Fruit fly (Drosophila melanogaster) whole organism, embryonic: ENCODE results near the gene DPCoAC.

ENCODE experiments used
- Adf1 ChIP-seq: fragments of 200-800 bp; sonication (Bioruptor generic); IDR thresholded peaks from 2 replicates; pipeline ENCODE4 v1.3.6; 2022; ENCODE audit warnings: missing biosample characterization, missing genetic modification characterization
- Bgb ChIP-seq: fragments of 200-800 bp; sonication (Bioruptor generic); IDR thresholded peaks from 2 replicates; pipeline ENCODE4 v1.3.6; 2022; ENCODE audit warnings: missing biosample characterization, missing genetic modification characterization; ENCODE audit not compliant: partially characterized antibody
- CG10209 ChIP-seq: fragments of 200-800 bp; sonication (Bioruptor generic); optimal IDR thresholded peaks from 3 replicates; lab custom pipeline; 2017; ENCODE audit warnings: missing biosample characterization, mild to moderate bottlenecking, missing genetic modification characterization, missing genetic modification reagents
- CG11723 ChIP-seq: fragments of 200-800 bp; sonication (Bioruptor generic); optimal IDR thresholded peaks from 2 replicates; lab custom pipeline; 2017; ENCODE audit warnings: missing biosample characterization, mild to moderate bottlenecking, missing genetic modification characterization
- CG12769 ChIP-seq: fragments of 200-800 bp; sonication (Bioruptor generic); optimal IDR thresholded peaks from 2 replicates; lab custom pipeline; 2019; ENCODE audit warnings: missing biosample characterization, mild to moderate bottlenecking, missing genetic modification characterization, moderate library complexity
- CG13624 ChIP-seq: fragments of 200-800 bp; sonication (Bioruptor generic); optimal IDR thresholded peaks from 2 replicates; lab custom pipeline; 2016; ENCODE audit warnings: missing biosample characterization, missing genetic modification characterization
- CG14050 ChIP-seq: fragments of 200-800 bp; sonication (Bioruptor generic); IDR thresholded peaks from 3 replicates; pipeline ENCODE4 v1.3.6; 2022; ENCODE audit warnings: missing biosample characterization, missing genetic modification characterization
- CG1603 ChIP-seq: fragments of 200-800 bp; sonication (Bioruptor generic); optimal IDR thresholded peaks from 2 replicates; lab custom pipeline; 2019; ENCODE audit warnings: missing biosample characterization, mild to moderate bottlenecking, missing genetic modification characterization, moderate library complexity
- CG17186 ChIP-seq: fragments of 200-800 bp; sonication (Bioruptor generic); optimal IDR thresholded peaks from 3 replicates; lab custom pipeline; 2017; ENCODE audit warnings: missing biosample characterization, missing genetic modification reagents, missing genetic modification characterization
- CG30020 ChIP-seq: fragments of 200-800 bp; optimal IDR thresholded peaks from 2 replicates; lab custom pipeline; 2019; ENCODE audit warnings: missing biosample characterization, mild to moderate bottlenecking, missing genetic modification characterization, moderate library complexity
- CG3163 ChIP-seq: fragments of 200-800 bp; sonication (Bioruptor generic); optimal IDR thresholded peaks from 3 replicates; lab custom pipeline; 2016; ENCODE audit warnings: missing biosample characterization, missing genetic modification characterization
- CG4328 ChIP-seq: fragments of 200-800 bp; sonication (Bioruptor generic); optimal IDR thresholded peaks from 3 replicates; lab custom pipeline; 2017; ENCODE audit warnings: missing biosample characterization, missing genetic modification reagents, missing genetic modification characterization
- CG4360 ChIP-seq: fragments of 200-800 bp; sonication (Bioruptor generic); IDR thresholded peaks from 2 replicates; pipeline ENCODE4 v1.3.6; 2022; ENCODE audit warnings: missing biosample characterization, missing genetic modification characterization
- CG5180 ChIP-seq: fragments of 200-800 bp; sonication (Bioruptor generic); optimal IDR thresholded peaks from 3 replicates; lab custom pipeline; 2017; ENCODE audit warnings: missing biosample characterization, missing genetic modification characterization, mild to moderate bottlenecking, moderate library complexity, missing genetic modification reagents
- CG7372 ChIP-seq: fragments of 200-800 bp; sonication (Bioruptor generic); IDR thresholded peaks from 2 replicates; pipeline ENCODE4 v1.3.6; 2022; ENCODE audit warnings: missing biosample characterization, missing genetic modification characterization
- CG9215 ChIP-seq: fragments of 200-800 bp; sonication (Bioruptor generic); IDR thresholded peaks from 2 replicates; pipeline ENCODE4 v1.3.6; 2022; ENCODE audit warnings: missing biosample characterization, missing genetic modification characterization
- CG9727 ChIP-seq: fragments of 200-800 bp; sonication (Bioruptor generic); optimal IDR thresholded peaks from 3 replicates; lab custom pipeline; 2017; ENCODE audit warnings: missing biosample characterization, mild to moderate bottlenecking, missing genetic modification characterization
- CG9817 ChIP-seq: fragments of 200-800 bp; sonication (Bioruptor generic); optimal IDR thresholded peaks from 2 replicates; lab custom pipeline; 2018; ENCODE audit warnings: missing biosample characterization, mild to moderate bottlenecking, missing genetic modification characterization, moderate library complexity
- D ChIP-seq, 2 experiments: fragments of 200-800 bp in 1 of 2; fragments of >200 bp in 1 of 2; sonication (Bioruptor generic) in 1 of 2; optimal IDR thresholded peaks; 2 replicates in 1 of 2; 3 replicates in 1 of 2; lab custom pipeline; 2017; ENCODE audit warnings: mild to moderate bottlenecking in 1 of 2, missing biosample characterization in 1 of 2, missing genetic modification characterization in 1 of 2, missing genetic modification reagents in 1 of 2
- Dref ChIP-seq: fragments of 200-800 bp; sonication (Bioruptor generic); IDR thresholded peaks from 2 replicates; pipeline ENCODE4 v1.3.6; 2022; ENCODE audit warnings: missing biosample characterization, missing genetic modification characterization
- Ets65A ChIP-seq: fragments of 200-800 bp; sonication (Bioruptor generic); peaks from one replicate; lab custom pipeline; 2016; ENCODE audit warnings: missing biosample characterization, missing genetic modification characterization
- Fer1 ChIP-seq: fragments of 200-800 bp; sonication (Bioruptor generic); optimal IDR thresholded peaks from 2 replicates; lab custom pipeline; 2017; ENCODE audit warnings: missing biosample characterization, mild to moderate bottlenecking, missing genetic modification characterization
- Fer2 ChIP-seq: fragments of 200-800 bp; sonication (Bioruptor generic); optimal IDR thresholded peaks from 2 replicates; lab custom pipeline; 2018; ENCODE audit warnings: missing biosample characterization, mild to moderate bottlenecking, missing genetic modification characterization, moderate library complexity
- Meics ChIP-seq: fragments of 200-800 bp; sonication (Bioruptor generic); optimal IDR thresholded peaks from 2 replicates; lab custom pipeline; 2017; ENCODE audit warnings: missing biosample characterization, mild to moderate bottlenecking, missing genetic modification characterization
- Ravus ChIP-seq: fragments of 200-800 bp; sonication (Bioruptor generic); IDR thresholded peaks from 2 replicates; pipeline ENCODE4 v1.3.6; 2022; ENCODE audit warnings: missing biosample characterization, missing genetic modification characterization
- Side ChIP-seq: fragments of 200-800 bp; sonication (Bioruptor generic); optimal IDR thresholded peaks from 2 replicates; lab custom pipeline; 2016; ENCODE audit warnings: missing biosample characterization, missing genetic modification characterization
- ap ChIP-seq: fragments of 200-800 bp; sonication (Bioruptor generic); IDR thresholded peaks from 2 replicates; pipeline ENCODE4 v1.3.6; 2022; ENCODE audit warnings: missing biosample characterization, missing genetic modification characterization
- bab2 ChIP-seq: fragments of 200-800 bp; sonication (Bioruptor generic); optimal IDR thresholded peaks from 2 replicates; lab custom pipeline; 2016; ENCODE audit warnings: missing biosample characterization, missing genetic modification characterization
- chinmo ChIP-seq: fragments of 200-800 bp; sonication (Bioruptor generic); IDR thresholded peaks from 4 replicates; pipeline ENCODE4 v1.3.6; 2022; ENCODE audit warnings: missing biosample characterization, missing genetic modification characterization; ENCODE audit not compliant: partially characterized antibody
- ci ChIP-seq: fragments of 200-800 bp; sonication (Bioruptor generic); IDR thresholded peaks from 3 replicates; pipeline ENCODE4 v1.3.6; 2022; ENCODE audit warnings: missing biosample characterization, missing genetic modification characterization
- emc ChIP-seq: fragments of 200-800 bp; sonication (Bioruptor generic); optimal IDR thresholded peaks from 2 replicates; lab custom pipeline; 2016; ENCODE audit warnings: missing biosample characterization, missing genetic modification characterization
- eve ChIP-seq, 2 experiments: fragments of >200 bp; optimal IDR thresholded peaks; 2 replicates each; lab custom pipeline; 2017; ENCODE audit warnings: missing biosample characterization in 2 of 2, missing genetic modification characterization in 2 of 2
- ftz-f1 ChIP-seq: fragments of 200-800 bp; sonication (Bioruptor generic); optimal IDR thresholded peaks from 2 replicates; lab custom pipeline; 2016; ENCODE audit warnings: missing biosample characterization, missing genetic modification characterization
- her ChIP-seq: fragments of 200-800 bp; sonication (Bioruptor generic); optimal IDR thresholded peaks from 2 replicates; lab custom pipeline; 2016; ENCODE audit warnings: missing biosample characterization, missing genetic modification characterization
- kah ChIP-seq: fragments of 200-800 bp; sonication (Bioruptor generic); optimal IDR thresholded peaks from 2 replicates; lab custom pipeline; 2018; ENCODE audit warnings: missing biosample characterization, mild to moderate bottlenecking, missing genetic modification characterization
- kay ChIP-seq: fragments of 200-800 bp; sonication (Bioruptor generic); optimal IDR thresholded peaks from 2 replicates; lab custom pipeline; 2016; ENCODE audit warnings: missing biosample characterization, missing genetic modification characterization
- lilli ChIP-seq: fragments of 200-800 bp; sonication (Bioruptor generic); optimal IDR thresholded peaks from 3 replicates; lab custom pipeline; 2016; ENCODE audit warnings: missing biosample characterization, missing genetic modification characterization
- mld ChIP-seq: fragments of 200-800 bp; sonication (Bioruptor generic); IDR thresholded peaks from 3 replicates; pipeline ENCODE4 v1.3.6; 2022; ENCODE audit warnings: missing biosample characterization, missing genetic modification characterization; ENCODE audit not compliant: partially characterized antibody
- nerfin-1 ChIP-seq: fragments of 200-800 bp; sonication (Bioruptor generic); optimal IDR thresholded peaks from 3 replicates; lab custom pipeline; 2019; ENCODE audit warnings: missing biosample characterization, mild to moderate bottlenecking, missing genetic modification characterization, moderate library complexity
- nerfin-2 ChIP-seq: fragments of 200-800 bp; sonication (Bioruptor generic); IDR thresholded peaks from 2 replicates; pipeline ENCODE4 v1.3.6; 2022; ENCODE audit warnings: missing biosample characterization, missing genetic modification characterization; ENCODE audit not compliant: partially characterized antibody
- nom ChIP-seq: fragments of 200-800 bp; sonication (Bioruptor generic); optimal IDR thresholded peaks from 2 replicates; lab custom pipeline; 2017; ENCODE audit warnings: missing biosample characterization, missing genetic modification characterization, mild to moderate bottlenecking, moderate library complexity, missing genetic modification reagents
- oc ChIP-seq: fragments of 200-800 bp; sonication (Bioruptor generic); optimal IDR thresholded peaks from 2 replicates; lab custom pipeline; 2018; ENCODE audit warnings: missing biosample characterization, mild to moderate bottlenecking, missing genetic modification characterization, moderate library complexity
- otp ChIP-seq: fragments of 200-800 bp; sonication (Bioruptor generic); IDR thresholded peaks from 3 replicates; pipeline ENCODE4, ENCODE4 v1.3.6; 2022; ENCODE audit warnings: missing biosample characterization, missing genetic modification characterization
- pho ChIP-seq: fragments of 200-800 bp; sonication (Bioruptor generic); optimal IDR thresholded peaks from 2 replicates; lab custom pipeline; 2016; ENCODE audit warnings: missing biosample characterization, missing genetic modification characterization
- run ChIP-seq: fragments of 200-800 bp; sonication (Bioruptor generic); optimal IDR thresholded peaks from 3 replicates; lab custom pipeline; 2018; ENCODE audit warnings: missing biosample characterization, mild to moderate bottlenecking, missing genetic modification characterization
- so ChIP-seq: fragments of 200-800 bp; sonication (Bioruptor generic); IDR thresholded peaks from 3 replicates; pipeline ENCODE4 v1.3.6; 2022; ENCODE audit warnings: missing biosample characterization, missing genetic modification characterization
- sr ChIP-seq: fragments of 200-800 bp; sonication (Bioruptor generic); IDR thresholded peaks from 3 replicates; pipeline ENCODE4 v1.3.6; 2022; ENCODE audit warnings: missing biosample characterization, missing genetic modification characterization
- tap ChIP-seq: fragments of 200-800 bp; optimal IDR thresholded peaks from 3 replicates; lab custom pipeline; 2019; ENCODE audit warnings: missing biosample characterization, mild to moderate bottlenecking, missing genetic modification characterization, moderate library complexity
- vnd ChIP-seq: fragments of 200-800 bp; sonication (Bioruptor generic); IDR thresholded peaks from 3 replicates; pipeline ENCODE4 v1.3.6; 2022; ENCODE audit warnings: missing biosample characterization, missing genetic modification characterization; ENCODE audit not compliant: partially characterized antibody
- zen ChIP-seq: fragments of 200-800 bp; sonication (Bioruptor generic); optimal IDR thresholded peaks from 3 replicates; lab custom pipeline; 2018; ENCODE audit warnings: missing biosample characterization, mild to moderate bottlenecking, missing genetic modification characterization, moderate library complexity
- zfh1 ChIP-seq: fragments of 200-800 bp; sonication (Bioruptor generic); IDR thresholded peaks from 3 replicates; pipeline ENCODE4 v1.3.6; 2022; ENCODE audit warnings: missing biosample characterization, missing genetic modification characterization

DPCoAC gene

DNA sequence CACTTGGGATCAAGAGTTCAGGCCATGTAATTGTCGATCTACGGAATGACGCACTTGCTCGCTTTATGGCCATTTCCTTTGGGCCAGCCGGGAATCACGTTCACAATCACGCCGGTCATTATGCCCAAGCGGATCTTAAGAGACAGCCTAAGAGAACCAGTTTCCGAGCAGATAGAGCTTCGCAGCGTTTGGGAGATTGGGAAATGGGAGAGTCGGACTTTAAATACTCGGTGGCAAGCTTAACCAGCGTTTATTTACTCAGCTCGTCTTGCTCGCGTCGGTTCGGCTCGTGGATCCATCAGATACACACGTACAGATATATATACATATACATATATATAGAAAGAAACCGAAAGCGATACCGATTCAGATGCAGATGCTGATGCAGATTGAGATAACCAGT lies 8.1 kb upstream of the DPCoAC start (continued):
- TF ChIP-seq ftz-f1 (GFP tag; lab: Kevin White, UChicago), result no peak
- no peak for TF ChIP-seq CG4328 (GFP tag; lab: Kevin White, UChicago)
- TF ChIP-seq zen (tag; lab: Kevin White, UChicago), result no peak
- no peak for TF ChIP-seq bab2 (GFP tag; lab: Kevin White, UChicago)
- no peak for TF ChIP-seq so (GFP tag; lab: Robert Waterston, UW)
- no peak for TF ChIP-seq nerfin-1 (tag; lab: Kevin White, UChicago)
- TF ChIP-seq CG13624, result no peak
- peak; percentile 54 for TF ChIP-seq nom
- no peak for TF ChIP-seq D (optimal IDR thresholded peaks at IDR 0.05; lab: Kevin White, UChicago)
- TF ChIP-seq D (GFP tag; optimal IDR thresholded peaks at IDR 0.05; lab: Kevin White, UChicago), result no peak
- TF ChIP-seq Adf1, result no peak
- no peak for TF ChIP-seq Fer1
- peak; percentile 46 for TF ChIP-seq CG12769 (tag; lab: Kevin White, UChicago)
- TF ChIP-seq Fer2 (tag; lab: Kevin White, UChicago), result no peak
- TF ChIP-seq CG14050 (GFP tag; lab: Robert Waterston, UW), result no peak
- no peak for TF ChIP-seq CG9215
- no peak for TF ChIP-seq eve (GFP tag; optimal IDR thresholded peaks at IDR 0.05; lab: Kevin White, UChicago)
- no peak for TF ChIP-seq pho (GFP tag; lab: Kevin White, UChicago)
- no peak for TF ChIP-seq CG4360 (GFP tag; lab: Robert Waterston, UW)
- TF ChIP-seq zfh1 (GFP tag; lab: Robert Waterston, UW), result no peak
- TF ChIP-seq CG9817, result no peak
- TF ChIP-seq kay (GFP tag; lab: Kevin White, UChicago), result no peak
- peak; percentile 13 for TF ChIP-seq CG5180 (GFP tag; lab: Kevin White, UChicago)
- no peak for TF ChIP-seq otp (GFP tag; lab: Robert Waterston, UW)
- no peak for TF ChIP-seq nerfin-2 (GFP tag; lab: Robert Waterston, UW)
- no peak for TF ChIP-seq tap
- peak; percentile 86 for TF ChIP-seq CG3163
- TF ChIP-seq ci (GFP tag; lab: Robert Waterston, UW), result peak; percentile 49; the same call in 2 of the 3 replicates
- no peak for TF ChIP-seq ap (GFP tag; lab: Robert Waterston, UW)
- no peak for TF ChIP-seq vnd (GFP tag; lab: Robert Waterston, UW)
- TF ChIP-seq Side (GFP tag; lab: Kevin White, UChicago), result no peak
- TF ChIP-seq emc (GFP tag; lab: Kevin White, UChicago), result no peak
- no peak for TF ChIP-seq CG7372
- no peak for TF ChIP-seq lilli
- TF ChIP-seq Bgb (GFP tag; lab: Robert Waterston, UW), result no peak
- TF ChIP-seq Meics, result no peak
- TF ChIP-seq CG1603 (tag; lab: Kevin White, UChicago), result no peak
- no peak for TF ChIP-seq CG11723
- TF ChIP-seq sr (GFP tag; lab: Robert Waterston, UW), result no peak
- TF ChIP-seq CG17186 (GFP tag; lab: Kevin White, UChicago), result no peak
- TF ChIP-seq CG9727, result no peak
- peak; percentile 61; the same call in 1 of the 4 replicates for TF ChIP-seq chinmo
- no peak for TF ChIP-seq kah (GFP tag; lab: Kevin White, UChicago)
- peak; percentile 38 for TF ChIP-seq Ets65A (GFP tag; lab: Kevin White, UChicago)
- no peak for TF ChIP-seq CG30020
- TF ChIP-seq run (tag; lab: Kevin White, UChicago), result no peak
- no peak for TF ChIP-seq Ravus (GFP tag; lab: Robert Waterston, UW)
- TF ChIP-seq CG10209 (GFP tag; lab: Kevin White, UChicago), result no peak
- peak; percentile 42 for TF ChIP-seq oc (tag; lab: Kevin White, UChicago)
- TF ChIP-seq mld (GFP tag; lab: Robert Waterston, UW), result no peak
- TF ChIP-seq her (GFP tag; lab: Kevin White, UChicago), result no peak
- no peak for TF ChIP-seq Dref (GFP tag; lab: Robert Waterston, UW)
